Worm (Caenorhabditis elegans) whole organism, L4 larva: ENCODE data around the gene emb-8.

ENCODE experiments used
- daf-16 ChIP-seq, 3 experiments: sonication (generic microtip); optimal IDR thresholded peaks; 2 replicates each; lab custom pipeline; 2016 to 2017; ENCODE audit warnings: missing genetic modification characterization in 3 of 3, missing genetic modification reagents in 3 of 3, mild to moderate bottlenecking in 2 of 3, missing compliant biosample characterization in 2 of 3, missing biosample characterization in 1 of 3, moderate library complexity in 1 of 3
- dmd-6 ChIP-seq: fragments of 200-800 bp; sonication (Bioruptor generic); IDR thresholded peaks from 2 replicates; pipeline ENCODE4 v1.3.6; 2022; ENCODE audit warnings: missing genetic modification reagents, missing genetic modification characterization, missing compliant biosample characterization
- dmd-8 ChIP-seq: fragments of 200-800 bp; sonication (Bioruptor generic); IDR thresholded peaks from 2 replicates; pipeline ENCODE4 v1.3.6; 2022; ENCODE audit warnings: missing genetic modification characterization, missing compliant biosample characterization
- fos-1 ChIP-seq: fragments of 150-350 bp; optimal IDR thresholded peaks from 2 replicates; lab custom pipeline; 2014; ENCODE audit warnings: missing biosample characterization, missing genetic modification characterization
- nhr-11 ChIP-seq: fragments of 150-350 bp; optimal IDR thresholded peaks from 2 replicates; lab custom pipeline; 2014; ENCODE audit warnings: missing biosample characterization, missing genetic modification characterization
- ztf-7 ChIP-seq: fragments of 150-350 bp; optimal IDR thresholded peaks from 2 replicates; lab custom pipeline; 2014; ENCODE audit warnings: missing biosample characterization, missing genetic modification characterization

ce11 chrIII:5193266-5193665 is 6.2 kb downstream of the emb-8 start:
- TF ChIP-seq daf-16 (GFP tag; optimal IDR thresholded peaks at IDR 0.05; lab: Kevin White, UChicago) (no peak), daf-16 (tag; optimal IDR thresholded peaks at IDR 0.05; lab: Kevin White, UChicago) (no peak), dmd-6 (GFP tag; lab: Robert Waterston, UW) (no peak), ztf-7 (tag; lab: Kevin White, UChicago) (no peak), nhr-11 (no peak), fos-1 (tag; lab: Kevin White, UChicago) (no peak), dmd-8 (GFP tag; lab: Robert Waterston, UW) (no peak)
